Fruit fly (Drosophila melanogaster) whole organism: ENCODE measurements around the gene CG42831.

ENCODE experiments used
- CG8478 ChIP-seq: fragments of >200 bp; optimal IDR thresholded peaks from 2 replicates; lab custom pipeline; 2018; ENCODE audit warnings: inconsistent platforms
- Dll ChIP-seq: fragments of >200 bp; optimal IDR thresholded peaks from 2 replicates; lab custom pipeline; 2017

DNA sequence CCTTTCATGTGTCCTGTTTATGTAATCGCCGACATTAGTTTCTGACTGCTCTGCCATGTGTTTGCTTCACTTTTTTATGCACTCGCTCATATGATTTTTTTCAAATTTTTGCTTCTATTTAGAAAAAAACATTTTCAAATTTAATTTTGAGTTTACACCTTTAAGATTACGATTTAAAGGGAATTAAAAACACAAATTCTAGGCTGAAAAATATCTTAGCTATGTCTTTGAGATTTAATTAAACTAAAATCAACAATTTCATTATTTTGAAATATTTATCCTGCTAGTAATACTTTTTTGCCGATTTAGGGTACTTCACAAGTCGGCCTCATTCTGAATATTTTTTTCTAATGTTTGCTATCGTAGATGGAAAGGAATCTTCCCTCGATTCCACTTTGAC lies 18.6 kb downstream of the CG42831 start:
- TF ChIP-seq CG8478 (no peak), Dll (lab: Kevin White, UChicago) (no peak)
